Fruit fly (Drosophila melanogaster) whole organism: ENCODE measurements around the gene CG14054.

Experiments used
- CG8478 ChIP-seq: fragments of >200 bp; optimal IDR thresholded peaks from 2 replicates; lab custom pipeline; 2018; ENCODE audit warnings: inconsistent platforms
- Dll ChIP-seq: fragments of >200 bp; optimal IDR thresholded peaks from 2 replicates; lab custom pipeline; 2017
- EcR ChIP-seq, 2 experiments: fragments of >200 bp; optimal IDR thresholded peaks; 2 replicates each; lab custom pipeline; 2017; ENCODE audit warnings: missing biosample characterization in 2 of 2, missing genetic modification characterization in 2 of 2, missing genetic modification reagents in 2 of 2
- pan ChIP-seq: fragments of >200 bp; optimal IDR thresholded peaks from 2 replicates; lab custom pipeline; 2017
- psq ChIP-seq: fragments of >200 bp; optimal IDR thresholded peaks from 2 replicates; lab custom pipeline; 2017
- usp ChIP-seq: fragments of >200 bp; optimal IDR thresholded peaks from 2 replicates; lab custom pipeline; 2017; ENCODE audit warnings: missing biosample characterization, missing genetic modification characterization, mixed read lengths

The CG14054 gene

dm6 chrX:2066259-2066658 lies at the start of gene CG14054:
Gene CG14054, minus strand, starts transcription at chrX:2066359.
- TF ChIP-seq usp (GFP tag; lab: Kevin White, UChicago) = no peak
- TF ChIP-seq CG8478 (lab: Kevin White, UChicago) = no peak
- TF ChIP-seq pan (lab: Kevin White, UChicago) = no peak

- no peak for TF ChIP-seq CG8478 (lab: Kevin White, UChicago)
- TF ChIP-seq psq (lab: Kevin White, UChicago) = no peak
- TF ChIP-seq usp (GFP tag; lab: Kevin White, UChicago) = no peak
- TF ChIP-seq Dll (lab: Kevin White, UChicago) = no peak
- TF ChIP-seq EcR (GFP tag; optimal IDR thresholded peaks at IDR 0.05; lab: Kevin White, UChicago) = no peak
- no peak for TF ChIP-seq pan (lab: Kevin White, UChicago)
These were observed 46.5 kb upstream of the CG14054 start for dm6 chrX:2112660-2113059.

- TF ChIP-seq psq (lab: Kevin White, UChicago) = no peak
- TF ChIP-seq CG8478 (lab: Kevin White, UChicago) = no peak
- TF ChIP-seq usp (GFP tag; lab: Kevin White, UChicago) = no peak
- no peak for TF ChIP-seq pan (lab: Kevin White, UChicago)
- no peak for TF ChIP-seq EcR (GFP tag; optimal IDR thresholded peaks at IDR 0.05; lab: Kevin White, UChicago)
- no peak for TF ChIP-seq Dll (lab: Kevin White, UChicago)
These were observed 42.5 kb upstream of the CG14054 start for dm6 chrX:2108639-2109038.

- TF ChIP-seq Dll (lab: Kevin White, UChicago) = no peak
- no peak for TF ChIP-seq pan (lab: Kevin White, UChicago)
- no peak for TF ChIP-seq psq (lab: Kevin White, UChicago)
- no peak for TF ChIP-seq usp (GFP tag; lab: Kevin White, UChicago)
- TF ChIP-seq EcR (GFP tag; optimal IDR thresholded peaks at IDR 0.05; lab: Kevin White, UChicago) = no peak
- no peak for TF ChIP-seq CG8478 (lab: Kevin White, UChicago)
These were observed 41.7 kb upstream of the CG14054 start for dm6 chrX:2107782-2108409.

dm6 chrX:2106367-2106766 lies 40.2 kb upstream of the CG14054 start:
- no peak for TF ChIP-seq pan (lab: Kevin White, UChicago)
- TF ChIP-seq EcR (GFP tag; optimal IDR thresholded peaks at IDR 0.05; lab: Kevin White, UChicago) = no peak
- TF ChIP-seq usp (GFP tag; lab: Kevin White, UChicago) = no peak
- TF ChIP-seq psq (lab: Kevin White, UChicago) = no peak
- no peak for TF ChIP-seq CG8478 (lab: Kevin White, UChicago)
- TF ChIP-seq Dll (lab: Kevin White, UChicago) = no peak

dm6 chrX:2104365-2104764 lies 38.2 kb upstream of the CG14054 start:
- no peak for TF ChIP-seq EcR (GFP tag; optimal IDR thresholded peaks at IDR 0.05; lab: Kevin White, UChicago)
- TF ChIP-seq usp (GFP tag; lab: Kevin White, UChicago) = no peak
- TF ChIP-seq Dll (lab: Kevin White, UChicago) = no peak
- no peak for TF ChIP-seq CG8478 (lab: Kevin White, UChicago)
- no peak for TF ChIP-seq psq (lab: Kevin White, UChicago)
- no peak for TF ChIP-seq pan (lab: Kevin White, UChicago)

dm6 chrX:2103859-2104258 lies 37.7 kb upstream of the CG14054 start:
- TF ChIP-seq CG8478 (lab: Kevin White, UChicago) (no peak), psq (lab: Kevin White, UChicago) (no peak), Dll (lab: Kevin White, UChicago) (no peak), usp (GFP tag; lab: Kevin White, UChicago) (no peak)

dm6 chrX:2098267-2098666 lies 32.1 kb upstream of the CG14054 start:
- TF ChIP-seq EcR (GFP tag; optimal IDR thresholded peaks at IDR 0.05; lab: Kevin White, UChicago) (no peak), usp (GFP tag; lab: Kevin White, UChicago) (no peak), psq (lab: Kevin White, UChicago) (no peak), pan (lab: Kevin White, UChicago) (no peak), CG8478 (lab: Kevin White, UChicago) (no peak), Dll (lab: Kevin White, UChicago) (no peak)

- no peak for TF ChIP-seq pan (lab: Kevin White, UChicago)
- no peak for TF ChIP-seq psq (lab: Kevin White, UChicago)
- TF ChIP-seq EcR (GFP tag; optimal IDR thresholded peaks at IDR 0.05; lab: Kevin White, UChicago) = no peak
- TF ChIP-seq CG8478 (lab: Kevin White, UChicago) = no peak
- no peak for TF ChIP-seq usp (GFP tag; lab: Kevin White, UChicago)
- no peak for TF ChIP-seq Dll (lab: Kevin White, UChicago)
These were observed 30.2 kb upstream of the CG14054 start for dm6 chrX:2096341-2096740.

- TF ChIP-seq CG8478 (lab: Kevin White, UChicago) = peak; percentile 15
- TF ChIP-seq pan (lab: Kevin White, UChicago) = no peak
- no peak for TF ChIP-seq usp (GFP tag; lab: Kevin White, UChicago)
- TF ChIP-seq psq (lab: Kevin White, UChicago) = no peak
- TF ChIP-seq EcR (GFP tag; optimal IDR thresholded peaks at IDR 0.05; lab: Kevin White, UChicago) = no peak
- no peak for TF ChIP-seq Dll (lab: Kevin White, UChicago)
These were observed 28.1 kb upstream of the CG14054 start, which contains the start of gene csw for dm6 chrX:2094072-2094761. Gene csw, plus strand, starts transcription at chrX:2094234.

- TF ChIP-seq psq (lab: Kevin White, UChicago) (no peak), Dll (lab: Kevin White, UChicago) (no peak), EcR (GFP tag; optimal IDR thresholded peaks at IDR 0.05; lab: Kevin White, UChicago) (no peak), CG8478 (lab: Kevin White, UChicago) (no peak), usp (GFP tag; lab: Kevin White, UChicago) (no peak), pan (lab: Kevin White, UChicago) (no peak)
These were observed 23.7 kb upstream of the CG14054 start for dm6 chrX:2089812-2090211.
